Worm (Caenorhabditis elegans) whole organism, L1 larva: ENCODE results near the gene F59A1.15.

Experiments
- efl-1 ChIP-seq, 4 experiments: fragments of 150-350 bp; optimal IDR thresholded peaks in 3 of 4; peaks in 1 of 4; 1 replicate in 1 of 4; 2 replicates in 3 of 4; lab custom pipeline; 2014; ENCODE audit warnings: missing biosample characterization in 2 of 4, missing genetic modification characterization in 2 of 4, missing genetic modification reagents in 2 of 4
- elt-3 ChIP-seq, 6 experiments: fragments of 150-350 bp in 1 of 6; sonication (generic microtip); optimal IDR thresholded peaks; 2 replicates each; lab custom pipeline; 2017 to 2018; ENCODE audit warnings: missing biosample characterization in 6 of 6, missing genetic modification characterization in 6 of 6, inconsistent platforms in 1 of 6
- fkh-10 ChIP-seq: sonication (generic microtip); optimal IDR thresholded peaks from 2 replicates; lab custom pipeline; 2017; ENCODE audit warnings: missing biosample characterization, missing genetic modification reagents, missing genetic modification characterization
- lin-13 ChIP-seq: fragments of 150-350 bp; optimal IDR thresholded peaks from 2 replicates; lab custom pipeline; 2014; ENCODE audit warnings: missing biosample characterization, missing genetic modification reagents, missing genetic modification characterization
- lin-15B ChIP-seq: fragments of 150-350 bp; sonication (generic microtip); optimal IDR thresholded peaks from 3 replicates; lab custom pipeline; 2014; ENCODE audit warnings: missing biosample characterization, missing genetic modification characterization
- nhr-76 ChIP-seq: sonication (generic microtip); optimal IDR thresholded peaks from 2 replicates; lab custom pipeline; 2017; ENCODE audit warnings: missing biosample characterization, missing genetic modification characterization
- nhr-85 ChIP-seq: sonication (generic microtip); peaks from one replicate; lab custom pipeline; 2016; ENCODE audit warnings: missing genetic modification characterization, inconsistent platforms, missing compliant biosample characterization
- tbx-2 ChIP-seq: sonication (generic microtip); optimal IDR thresholded peaks from 2 replicates; lab custom pipeline; 2016; ENCODE audit warnings: missing genetic modification characterization, missing compliant biosample characterization
- unc-62 ChIP-seq: fragments of 150-350 bp; optimal IDR thresholded peaks from 2 replicates; lab custom pipeline; 2014; ENCODE audit warnings: missing biosample characterization, missing genetic modification reagents, missing genetic modification characterization
- ztf-4 ChIP-seq: fragments of 150-350 bp; optimal IDR thresholded peaks from 2 replicates; lab custom pipeline; 2014; ENCODE audit warnings: missing biosample characterization, missing genetic modification characterization

ce11 chrV:17683290-17683689 lies 373 bp downstream of the F59A1.15 start:
- no peak for TF ChIP-seq unc-62 (GFP tag; lab: Kevin White, UChicago)
- TF ChIP-seq lin-15B (tag; lab: Kevin White, UChicago): no peak
- no peak for TF ChIP-seq tbx-2
- TF ChIP-seq fkh-10 (GFP tag; lab: Kevin White, UChicago): no peak
- no peak for TF ChIP-seq nhr-85
- TF ChIP-seq lin-13 (GFP tag; lab: Kevin White, UChicago): no peak
- no peak for TF ChIP-seq nhr-76
- no peak for TF ChIP-seq efl-1 (optimal IDR thresholded peaks at IDR 0.05; lab: Kevin White, UChicago)
- peak in 1 of 2 experiments; percentile 4 for TF ChIP-seq efl-1 (GFP tag; optimal IDR thresholded peaks at IDR 0.05 in 1 of 2; lab: Kevin White, UChicago)
- no peak for TF ChIP-seq ztf-4
- no peak for TF ChIP-seq elt-3 (tag; optimal IDR thresholded peaks at IDR 0.05; lab: Kevin White, UChicago)
